Worm (Caenorhabditis elegans) whole organism, young adult: Measurements from ENCODE around the gene F28G4.4.

Experiments used
- B0035.1 ChIP-seq: sonication (generic microtip); optimal IDR thresholded peaks from 2 replicates; lab custom pipeline; 2016; ENCODE audit warnings: missing genetic modification characterization, mild to moderate bottlenecking, missing compliant biosample characterization, missing genotype, missing genetic modification reagents
- D2030.7 ChIP-seq: fragments of 200-800 bp; sonication (Bioruptor generic); IDR thresholded peaks from 2 replicates; pipeline ENCODE4 v1.3.6; 2022; ENCODE audit warnings: missing genetic modification reagents, missing genetic modification characterization, missing compliant biosample characterization
- F52B5.7 ChIP-seq: sonication (generic microtip); optimal IDR thresholded peaks from 2 replicates; lab custom pipeline; 2016; ENCODE audit warnings: mild to moderate bottlenecking, missing genetic modification characterization, missing compliant biosample characterization
- F55B11.4 ChIP-seq: sonication (generic microtip); optimal IDR thresholded peaks from 2 replicates; lab custom pipeline; 2016; ENCODE audit warnings: missing compliant biosample characterization, missing genetic modification characterization, borderline replicate concordance; ENCODE audit not compliant: insufficient read depth
- F57C9.4 ChIP-seq: sonication (generic microtip); optimal IDR thresholded peaks from 2 replicates; lab custom pipeline; 2017; ENCODE audit warnings: mild to moderate bottlenecking, missing genetic modification characterization, missing compliant biosample characterization
- T07F8.4 ChIP-seq: sonication (generic microtip); optimal IDR thresholded peaks from 2 replicates; lab custom pipeline; 2016; ENCODE audit warnings: mild to moderate bottlenecking, missing genetic modification characterization, moderate library complexity, missing compliant biosample characterization
- T26A5.8 ChIP-seq: sonication (generic microtip); optimal IDR thresholded peaks from 2 replicates; lab custom pipeline; 2016; ENCODE audit warnings: missing genetic modification characterization, missing compliant biosample characterization
- Y53G8AR.9 ChIP-seq: fragments of 200-800 bp; sonication (Bioruptor generic); conservative IDR thresholded peaks from 2 replicates; pipeline ENCODE4 v1.3.6; 2022; ENCODE audit warnings: missing genetic modification reagents, missing genetic modification characterization, missing compliant biosample characterization
- ZK185.1 ChIP-seq: sonication (generic microtip); optimal IDR thresholded peaks from 2 replicates; lab custom pipeline; 2016; ENCODE audit warnings: mild to moderate bottlenecking, missing genetic modification characterization, missing compliant biosample characterization; ENCODE audit not compliant: poor library complexity, severe bottlenecking
- ama-1 ChIP-seq, 3 experiments: fragments of 150-350 bp in 1 of 3; sonication (generic microtip) in 2 of 3; optimal IDR thresholded peaks; 2 replicates each; lab custom pipeline; 2014 to 2018; ENCODE audit warnings: missing biosample characterization in 2 of 3, missing genetic modification characterization in 2 of 3, missing genetic modification reagents in 2 of 3
- atf-7 ChIP-seq: sonication (generic microtip); optimal IDR thresholded peaks from 2 replicates; lab custom pipeline; 2017; ENCODE audit warnings: mild to moderate bottlenecking, missing genetic modification characterization, missing compliant biosample characterization
- athp-1 ChIP-seq: sonication (generic microtip); optimal IDR thresholded peaks from 2 replicates; lab custom pipeline; 2017; ENCODE audit warnings: mild to moderate bottlenecking, missing genetic modification characterization, missing compliant biosample characterization
- attf-3 ChIP-seq: fragments of 200-800 bp; sonication (Bioruptor generic); conservative IDR thresholded peaks from 2 replicates; pipeline ENCODE4 v1.3.6; 2022; ENCODE audit warnings: missing genetic modification reagents, missing genetic modification characterization, missing compliant biosample characterization
- attf-5 ChIP-seq: fragments of 200-800 bp; sonication (Bioruptor generic); optimal IDR thresholded peaks from 2 replicates; lab custom pipeline; 2018; ENCODE audit warnings: mild to moderate bottlenecking, missing genetic modification characterization, missing compliant biosample characterization
- bed-1 ChIP-seq: fragments of 200-800 bp; sonication (Bioruptor generic); IDR thresholded peaks from 2 replicates; pipeline ENCODE4 v1.3.6; 2022; ENCODE audit warnings: missing genetic modification reagents, missing genetic modification characterization, missing compliant biosample characterization
- cebp-1 ChIP-seq, 2 experiments: fragments of 200-800 bp in 1 of 2; sonication (Bioruptor generic) in 1 of 2; sonication (generic microtip) in 1 of 2; IDR thresholded peaks in 1 of 2; optimal IDR thresholded peaks in 1 of 2; 2 replicates each; pipeline versions ENCODE4 v1.3.6 to Lab custom; 2017 to 2022; ENCODE audit warnings: missing compliant biosample characterization in 2 of 2, missing genetic modification characterization in 2 of 2, mild to moderate bottlenecking in 1 of 2, missing genetic modification reagents in 1 of 2, moderate library complexity in 1 of 2
- ceh-27 ChIP-seq: fragments of 200-800 bp; sonication (Bioruptor generic); optimal IDR thresholded peaks from 2 replicates; lab custom pipeline; 2018; ENCODE audit warnings: mild to moderate bottlenecking, missing genetic modification characterization, moderate library complexity, missing compliant biosample characterization
- dpff-1 ChIP-seq: sonication (generic microtip); optimal IDR thresholded peaks from 2 replicates; lab custom pipeline; 2017; ENCODE audit warnings: mild to moderate bottlenecking, missing genetic modification characterization, missing compliant biosample characterization
- dpl-1 ChIP-seq: fragments of 150-350 bp; optimal IDR thresholded peaks from 2 replicates; lab custom pipeline; 2014; ENCODE audit warnings: missing biosample characterization, missing genetic modification reagents, missing genetic modification characterization
- egrh-3 ChIP-seq: fragments of 200-800 bp; sonication (Bioruptor generic); IDR thresholded peaks from 2 replicates; pipeline ENCODE4 v1.3.6; 2022; ENCODE audit warnings: missing genetic modification reagents, missing genetic modification characterization, missing compliant biosample characterization
- ets-4 ChIP-seq: fragments of 200-800 bp; sonication (Bioruptor generic); optimal IDR thresholded peaks from 2 replicates; lab custom pipeline; 2018; ENCODE audit warnings: mild to moderate bottlenecking, missing genetic modification characterization, missing compliant biosample characterization
- gei-17 ChIP-seq: fragments of 200-800 bp; sonication (Bioruptor generic); optimal IDR thresholded peaks from 2 replicates; lab custom pipeline; 2018; ENCODE audit warnings: mild to moderate bottlenecking, missing genetic modification characterization, missing compliant biosample characterization
- hlh-12 ChIP-seq: sonication (generic microtip); optimal IDR thresholded peaks from 2 replicates; lab custom pipeline; 2016; ENCODE audit warnings: missing genetic modification characterization, missing compliant biosample characterization
- hlh-26 ChIP-seq: fragments of 200-800 bp; sonication (Bioruptor generic); conservative IDR thresholded peaks from 2 replicates; pipeline ENCODE4 v1.3.6; 2022; ENCODE audit warnings: missing genetic modification reagents, missing genetic modification characterization, missing compliant biosample characterization
- hsf-1 ChIP-seq: fragments of 200-800 bp; sonication (Bioruptor generic); IDR thresholded peaks from 2 replicates; pipeline ENCODE4 v1.3.6; 2022; ENCODE audit warnings: missing genetic modification reagents, missing genetic modification characterization, missing compliant biosample characterization
- lin-35 ChIP-seq, 3 experiments: fragments of 150-350 bp in 2 of 3; sonication (generic microtip) in 1 of 3; optimal IDR thresholded peaks; 2 replicates each; lab custom pipeline; 2014 to 2018; ENCODE audit warnings: missing biosample characterization in 3 of 3, missing genetic modification characterization in 3 of 3, missing genetic modification reagents in 3 of 3
- lin-54 ChIP-seq: fragments of 200-800 bp; sonication (Bioruptor generic); optimal IDR thresholded peaks from 2 replicates; lab custom pipeline; 2018; ENCODE audit warnings: mild to moderate bottlenecking, missing genetic modification characterization, missing compliant biosample characterization
- lsy-27 ChIP-seq: sonication (generic microtip); optimal IDR thresholded peaks from 2 replicates; lab custom pipeline; 2017; ENCODE audit warnings: missing genetic modification characterization, mild to moderate bottlenecking, missing compliant biosample characterization, antibody characterized with exemption, missing genotype, borderline replicate concordance; ENCODE audit not compliant: insufficient read depth
- madf-10 ChIP-seq: sonication (generic microtip); optimal IDR thresholded peaks from 2 replicates; lab custom pipeline; 2016; ENCODE audit warnings: mild to moderate bottlenecking, missing genetic modification characterization, missing compliant biosample characterization
- madf-3 ChIP-seq: fragments of 200-800 bp; sonication (Bioruptor generic); IDR thresholded peaks from 2 replicates; pipeline ENCODE4 v1.3.6; 2022; ENCODE audit warnings: missing genetic modification reagents, missing genetic modification characterization, missing compliant biosample characterization
- mes-4 ChIP-seq: sonication (generic microtip); optimal IDR thresholded peaks from 2 replicates; lab custom pipeline; 2016; ENCODE audit warnings: missing genotype, missing genetic modification characterization, missing compliant biosample characterization
- nhr-179 ChIP-seq: sonication (generic microtip); optimal IDR thresholded peaks from 2 replicates; lab custom pipeline; 2016; ENCODE audit warnings: mild to moderate bottlenecking, missing genetic modification characterization, missing compliant biosample characterization
- nhr-80 ChIP-seq: sonication (generic microtip); optimal IDR thresholded peaks from 2 replicates; lab custom pipeline; 2016; ENCODE audit warnings: missing genetic modification characterization, missing compliant biosample characterization
- rec-8 ChIP-seq, 2 experiments: sonication (generic microtip); optimal IDR thresholded peaks; 2 replicates each; lab custom pipeline; 2016; ENCODE audit warnings: mild to moderate bottlenecking in 2 of 2, missing genetic modification characterization in 2 of 2, missing genetic modification reagents in 2 of 2, missing genotype in 2 of 2, missing biosample characterization in 1 of 2, missing compliant biosample characterization in 1 of 2, moderate library complexity in 1 of 2
- rpc-1 ChIP-seq, 2 experiments: fragments of 150-350 bp in 1 of 2; sonication (generic microtip) in 1 of 2; optimal IDR thresholded peaks; 2 replicates each; lab custom pipeline; 2014 to 2018; ENCODE audit warnings: missing biosample characterization in 1 of 2, missing genetic modification characterization in 1 of 2, missing genetic modification reagents in 1 of 2, missing genotype in 1 of 2
- snpc-1.1 ChIP-seq: sonication (generic microtip); optimal IDR thresholded peaks from 2 replicates; lab custom pipeline; 2017; ENCODE audit warnings: missing genetic modification characterization, mild to moderate bottlenecking, missing compliant biosample characterization, antibody characterized with exemption, moderate library complexity, missing genotype, missing genetic modification reagents; ENCODE audit not compliant: insufficient read depth
- sptf-2 ChIP-seq: fragments of 200-800 bp; sonication (Bioruptor generic); optimal IDR thresholded peaks from 2 replicates; lab custom pipeline; 2018; ENCODE audit warnings: mild to moderate bottlenecking, missing genetic modification characterization, missing compliant biosample characterization
- unc-62 ChIP-seq: fragments of 150-350 bp; optimal IDR thresholded peaks from 2 replicates; lab custom pipeline; 2014; ENCODE audit warnings: missing biosample characterization, missing genetic modification reagents, missing genetic modification characterization
- ztf-22 ChIP-seq: fragments of 200-800 bp; sonication (Bioruptor generic); optimal IDR thresholded peaks from 2 replicates; lab custom pipeline; 2018; ENCODE audit warnings: mild to moderate bottlenecking, missing genetic modification characterization, moderate library complexity, missing compliant biosample characterization

F28G4.4 gene

ce11 chrV:16317244-16317643 is 31.6 kb upstream of the F28G4.4 start, which contains the start of gene srh-180 (continued):
- TF ChIP-seq D2030.7 = no peak

ce11 chrV:16315004-16315403 is 29.3 kb upstream of the F28G4.4 start, which contains the start of gene str-214:
Gene str-214, plus strand, starts transcription at chrV:16315304.
- TF ChIP-seq F57C9.4 (tag; lab: Kevin White, UChicago) = no peak
- TF ChIP-seq lin-54 (GFP tag; lab: Kevin White, UChicago) = no peak
- no peak for TF ChIP-seq snpc-1.1
- TF ChIP-seq ets-4 (GFP tag; lab: Kevin White, UChicago) = no peak
- TF ChIP-seq lsy-27 (tag; lab: Kevin White, UChicago) = no peak
- no peak for TF ChIP-seq madf-10 (tag; lab: Kevin White, UChicago)
- no peak for TF ChIP-seq rec-8 (tag; optimal IDR thresholded peaks at IDR 0.05; lab: Kevin White, UChicago)
- TF ChIP-seq ceh-27 = no peak
- TF ChIP-seq T07F8.4 (tag; lab: Kevin White, UChicago) = no peak
- TF ChIP-seq attf-3 (GFP tag; lab: Robert Waterston, UW) = no peak
- TF ChIP-seq atf-7 (tag; lab: Kevin White, UChicago) = no peak
- TF ChIP-seq hsf-1 (GFP tag; lab: Robert Waterston, UW) = no peak
- no peak for TF ChIP-seq ama-1 (optimal IDR thresholded peaks at IDR 0.05; lab: Kevin White, UChicago)
- no peak for TF ChIP-seq ama-1 (GFP tag; optimal IDR thresholded peaks at IDR 0.05; lab: Kevin White, UChicago)
- no peak for TF ChIP-seq dpl-1
- TF ChIP-seq unc-62 = no peak
- no peak for TF ChIP-seq hlh-26 (GFP tag; lab: Robert Waterston, UW)
- no peak for TF ChIP-seq mes-4 (tag; lab: Kevin White, UChicago)
- TF ChIP-seq egrh-3 (GFP tag; lab: Robert Waterston, UW) = no peak

- TF ChIP-seq cebp-1 (GFP tag; IDR thresholded peaks at IDR 0.05; lab: Robert Waterston, UW) = no peak
- peak; percentile 85 for TF ChIP-seq cebp-1 (tag; optimal IDR thresholded peaks at IDR 0.05; lab: Kevin White, UChicago)
- TF ChIP-seq F52B5.7 = no peak
- TF ChIP-seq, all 124 proteins: peak for 1
Measured at ce11 chrV:16309523-16309922, 23.8 kb upstream of the F28G4.4 start, which contains the start of gene oac-7. Gene oac-7, plus strand, starts transcription at chrV:16309805.

- TF ChIP-seq T26A5.8 (no peak), hlh-12 (tag; lab: Kevin White, UChicago) (no peak), sptf-2 (GFP tag; lab: Kevin White, UChicago) (no peak), nhr-179 (tag; lab: Kevin White, UChicago) (no peak), attf-5 (no peak)
Measured at ce11 chrV:16308343-16308742, 22.6 kb upstream of the F28G4.4 start.

- TF ChIP-seq madf-3 (GFP tag; lab: Robert Waterston, UW) = no peak
- no peak for TF ChIP-seq athp-1 (tag; lab: Kevin White, UChicago)
- no peak for TF ChIP-seq lin-35 (GFP tag; optimal IDR thresholded peaks at IDR 0.05; lab: Kevin White, UChicago)
- TF ChIP-seq T07F8.4 (tag; lab: Kevin White, UChicago) = no peak
- TF ChIP-seq F55B11.4 (tag; lab: Kevin White, UChicago) = no peak
- no peak for TF ChIP-seq F52B5.7
- TF ChIP-seq rpc-1 (optimal IDR thresholded peaks at IDR 0.05; lab: Kevin White, UChicago) = no peak
- TF ChIP-seq rpc-1 (tag; optimal IDR thresholded peaks at IDR 0.05; lab: Kevin White, UChicago) = no peak
- no peak for TF ChIP-seq Y53G8AR.9
- no peak for TF ChIP-seq B0035.1 (tag; lab: Kevin White, UChicago)
- no peak for TF ChIP-seq ztf-22
- TF ChIP-seq bed-1 (GFP tag; lab: Robert Waterston, UW) = no peak
- no peak for TF ChIP-seq madf-10 (tag; lab: Kevin White, UChicago)
- TF ChIP-seq ZK185.1 (tag; lab: Kevin White, UChicago) = no peak
- TF ChIP-seq nhr-80 = no peak
- no peak for TF ChIP-seq dpff-1 (tag; lab: Kevin White, UChicago)
- no peak for TF ChIP-seq ceh-27
- no peak for TF ChIP-seq gei-17 (GFP tag; lab: Kevin White, UChicago)
- TF ChIP-seq hlh-12 (tag; lab: Kevin White, UChicago) = no peak
- TF ChIP-seq attf-3 (GFP tag; lab: Robert Waterston, UW) = no peak
Measured at ce11 chrV:16307253-16307652, 21.6 kb upstream of the F28G4.4 start, which contains the start of gene srxa-7. Gene srxa-7, plus strand, starts transcription at chrV:16307553.
